Worm (Caenorhabditis elegans): ENCODE results near the gene F10E7.1.

Gene F10E7.1

ce11 chrII:7104794-7105613 is 21.6 kb upstream of the F10E7.1 start, which contains the start of the genes farl-11 and rpl-33:
TSS of gene farl-11 (minus strand) at chrII:7105035.
TSS of gene rpl-33 (plus strand) at chrII:7105563.
- TF ChIP-seq flt-1 (GFP tag; IDR thresholded peaks at IDR 0.05) (0 out of 2 replicates have a peak, but pooled peaks have one; percentile 32), ref-1 (GFP tag; conservative IDR thresholded peaks at IDR 0.05) (no peak), ztf-23 (GFP tag; IDR thresholded peaks at IDR 0.05) (peak; percentile 57; the same call in 1 of the 2 replicates), klf-2 (GFP tag; conservative IDR thresholded peaks at IDR 0.05) (no peak)

DNA sequence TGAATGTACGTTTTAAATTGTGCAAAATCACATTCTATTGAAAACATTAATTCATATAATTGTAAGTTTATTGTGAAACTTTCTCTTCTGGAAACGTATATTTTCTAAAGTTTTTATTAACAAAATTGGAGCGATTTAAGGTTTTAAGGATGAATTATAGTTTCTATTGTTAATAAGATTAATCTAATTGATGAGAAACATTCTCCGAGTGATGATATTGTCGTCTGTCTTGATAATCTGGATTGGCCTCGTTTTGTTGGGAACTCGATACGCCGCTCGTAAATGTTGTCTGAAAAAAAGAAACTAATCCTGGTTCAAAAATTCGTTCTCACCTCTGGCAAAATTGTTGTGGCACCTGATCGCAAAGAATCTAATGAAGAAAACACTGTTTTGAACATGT is 20.2 kb upstream of the F10E7.1 start:
- TF ChIP-seq klf-2 (GFP tag; conservative IDR thresholded peaks at IDR 0.05) = no peak
- TF ChIP-seq cog-1 (tag; optimal IDR thresholded peaks at IDR 0.05) = no peak
- no peak for TF ChIP-seq T22C8.4 (GFP tag; IDR thresholded peaks at IDR 0.05)
- no peak for TF ChIP-seq flt-1 (GFP tag; IDR thresholded peaks at IDR 0.05)
- TF ChIP-seq ztf-29 (GFP tag; IDR thresholded peaks at IDR 0.05) = no peak
- TF ChIP-seq ref-1 (GFP tag; conservative IDR thresholded peaks at IDR 0.05) = no peak
- TF ChIP-seq med-1 (GFP tag; optimal IDR thresholded peaks at IDR 0.05; ENCODE audit: insufficient read depth) = no peak
- TF ChIP-seq ztf-23 (GFP tag; IDR thresholded peaks at IDR 0.05) = no peak
- no peak for TF ChIP-seq tab-1 (GFP tag; IDR thresholded peaks at IDR 0.05)

DNA sequence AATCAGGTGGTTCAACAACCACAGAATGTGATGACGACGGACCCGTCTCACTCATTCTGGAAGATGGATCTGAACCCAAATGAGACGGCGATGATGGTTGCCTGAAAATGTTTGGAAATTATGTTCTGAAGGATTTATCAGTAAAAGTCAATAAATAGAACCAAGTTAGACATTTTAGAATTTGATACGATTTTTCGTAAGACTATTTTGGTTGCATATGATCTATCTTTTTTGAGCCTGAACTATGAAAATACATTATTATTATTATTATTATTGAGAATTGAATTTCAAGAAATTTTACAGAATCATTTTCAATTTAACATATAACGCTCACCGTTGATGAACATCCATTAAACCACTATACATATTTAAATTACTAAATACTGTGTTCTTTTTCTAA is 16.6 kb upstream of the F10E7.1 start, which contains the start of gene F10E7.9:
F10E7.9 (minus strand) TSS at position 101 of the 400 bp plus-strand sequence.
- no peak for TF ChIP-seq T22C8.4 (GFP tag; IDR thresholded peaks at IDR 0.05)
- no peak for TF ChIP-seq flt-1 (GFP tag; IDR thresholded peaks at IDR 0.05)
- no peak for TF ChIP-seq tab-1 (GFP tag; IDR thresholded peaks at IDR 0.05)
- TF ChIP-seq med-1 (GFP tag; optimal IDR thresholded peaks at IDR 0.05; ENCODE audit: insufficient read depth) = no peak
- no peak for TF ChIP-seq ztf-29 (GFP tag; IDR thresholded peaks at IDR 0.05)
- no peak for TF ChIP-seq ref-1 (GFP tag; conservative IDR thresholded peaks at IDR 0.05)
- TF ChIP-seq cog-1 (tag; optimal IDR thresholded peaks at IDR 0.05) = no peak
- TF ChIP-seq ztf-23 (GFP tag; IDR thresholded peaks at IDR 0.05) = no peak

- TF ChIP-seq T22C8.4 (GFP tag; IDR thresholded peaks at IDR 0.05) = no peak
- no peak for TF ChIP-seq ztf-23 (GFP tag; IDR thresholded peaks at IDR 0.05)
- no peak for TF ChIP-seq tab-1 (GFP tag; IDR thresholded peaks at IDR 0.05)
- no peak for TF ChIP-seq cog-1 (tag; optimal IDR thresholded peaks at IDR 0.05)
- no peak for TF ChIP-seq ref-1 (GFP tag; conservative IDR thresholded peaks at IDR 0.05)
- TF ChIP-seq ztf-29 (GFP tag; IDR thresholded peaks at IDR 0.05) = no peak
- TF ChIP-seq klf-2 (GFP tag; conservative IDR thresholded peaks at IDR 0.05) = no peak
- no peak for TF ChIP-seq med-1 (GFP tag; optimal IDR thresholded peaks at IDR 0.05; ENCODE audit: insufficient read depth)
- no peak for TF ChIP-seq flt-1 (GFP tag; IDR thresholded peaks at IDR 0.05)
Measured at ce11 chrII:7111012-7111656, 15.4 kb upstream of the F10E7.1 start.

- no peak for TF ChIP-seq tab-1 (GFP tag; IDR thresholded peaks at IDR 0.05)
- no peak for TF ChIP-seq ztf-23 (GFP tag; IDR thresholded peaks at IDR 0.05)
- no peak for TF ChIP-seq med-1 (GFP tag; optimal IDR thresholded peaks at IDR 0.05; ENCODE audit: insufficient read depth)
- peak; percentile 35 for TF ChIP-seq cog-1 (tag; optimal IDR thresholded peaks at IDR 0.05)
Measured at ce11 chrII:7111657-7112049, 14.9 kb upstream of the F10E7.1 start, which contains the start of gene F10E7.5. TSS of gene F10E7.5 (plus strand) at chrII:7111978.

DNA sequence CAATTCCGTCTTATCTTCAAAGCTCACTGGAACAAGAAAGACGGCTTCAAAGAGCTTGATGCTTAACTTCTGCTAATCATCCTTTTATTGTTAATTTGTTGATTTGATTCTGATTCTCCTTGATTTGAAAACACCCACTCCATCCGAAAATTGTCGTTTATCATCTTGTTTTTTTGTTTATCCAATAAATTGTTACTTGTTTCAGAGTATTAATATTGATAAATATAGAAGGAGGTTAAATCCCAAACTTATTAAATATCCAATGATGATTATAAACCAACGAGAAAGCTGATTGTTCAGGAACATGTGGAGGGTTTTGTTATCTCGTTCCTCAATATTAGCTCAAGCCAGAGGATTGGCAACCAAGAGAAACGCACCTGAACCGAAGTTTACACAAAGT is 13.8 kb upstream of the F10E7.1 start, which contains the start of gene F10E7.6:
F10E7.6 (plus strand) TSS at position 301 of the 400 bp plus-strand sequence.
- TF ChIP-seq tab-1 (GFP tag; IDR thresholded peaks at IDR 0.05) (no peak), med-1 (GFP tag; optimal IDR thresholded peaks at IDR 0.05; ENCODE audit: insufficient read depth) (no peak), flt-1 (GFP tag; IDR thresholded peaks at IDR 0.05) (no peak), T22C8.4 (GFP tag; IDR thresholded peaks at IDR 0.05) (no peak), ref-1 (GFP tag; conservative IDR thresholded peaks at IDR 0.05) (no peak), cog-1 (tag; optimal IDR thresholded peaks at IDR 0.05) (no peak), ztf-23 (GFP tag; IDR thresholded peaks at IDR 0.05) (no peak), ztf-29 (GFP tag; IDR thresholded peaks at IDR 0.05) (no peak), klf-2 (GFP tag; conservative IDR thresholded peaks at IDR 0.05) (no peak)

DNA sequence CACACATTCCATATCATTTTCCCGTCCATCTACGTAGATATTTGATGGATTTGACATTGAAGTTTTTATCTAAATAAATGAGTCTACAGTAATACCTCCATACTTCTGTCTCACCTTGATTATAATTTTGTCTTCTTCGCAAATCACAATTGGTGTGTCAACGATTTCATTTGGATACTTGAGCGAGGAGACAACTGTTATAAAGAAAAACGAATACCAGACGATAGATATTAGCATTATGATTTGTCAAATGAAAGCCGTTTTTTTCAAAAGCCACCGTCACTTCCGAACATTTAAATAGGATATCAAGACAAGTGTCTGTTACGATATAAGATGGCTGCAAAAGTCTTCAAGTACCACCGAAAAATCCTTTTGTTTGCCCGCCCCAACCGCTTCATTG is 10.9 kb upstream of the F10E7.1 start, which contains the start of gene cutl-5:
cutl-5 (minus strand) TSS at position 269 of the 400 bp plus-strand sequence.
- TF ChIP-seq ztf-23 (GFP tag; IDR thresholded peaks at IDR 0.05) (no peak), tab-1 (GFP tag; IDR thresholded peaks at IDR 0.05) (no peak), cog-1 (tag; optimal IDR thresholded peaks at IDR 0.05) (no peak), klf-2 (GFP tag; conservative IDR thresholded peaks at IDR 0.05) (no peak), T22C8.4 (GFP tag; IDR thresholded peaks at IDR 0.05) (no peak), med-1 (GFP tag; optimal IDR thresholded peaks at IDR 0.05; ENCODE audit: insufficient read depth) (no peak)

ce11 chrII:7116350-7116749 is 10.2 kb upstream of the F10E7.1 start, which contains the start of gene spon-1:
TSS of gene spon-1 (plus strand) at chrII:7116557.
- TF ChIP-seq med-1 (GFP tag; optimal IDR thresholded peaks at IDR 0.05; ENCODE audit: insufficient read depth) = no peak
- no peak for TF ChIP-seq flt-1 (GFP tag; IDR thresholded peaks at IDR 0.05)
- TF ChIP-seq cog-1 (tag; optimal IDR thresholded peaks at IDR 0.05) = no peak
- no peak for TF ChIP-seq klf-2 (GFP tag; conservative IDR thresholded peaks at IDR 0.05)
- no peak for TF ChIP-seq T22C8.4 (GFP tag; IDR thresholded peaks at IDR 0.05)
- no peak for TF ChIP-seq ref-1 (GFP tag; conservative IDR thresholded peaks at IDR 0.05)
- no peak for TF ChIP-seq ztf-29 (GFP tag; IDR thresholded peaks at IDR 0.05)
- no peak for TF ChIP-seq ztf-23 (GFP tag; IDR thresholded peaks at IDR 0.05)
- TF ChIP-seq tab-1 (GFP tag; IDR thresholded peaks at IDR 0.05) = no peak

DNA sequence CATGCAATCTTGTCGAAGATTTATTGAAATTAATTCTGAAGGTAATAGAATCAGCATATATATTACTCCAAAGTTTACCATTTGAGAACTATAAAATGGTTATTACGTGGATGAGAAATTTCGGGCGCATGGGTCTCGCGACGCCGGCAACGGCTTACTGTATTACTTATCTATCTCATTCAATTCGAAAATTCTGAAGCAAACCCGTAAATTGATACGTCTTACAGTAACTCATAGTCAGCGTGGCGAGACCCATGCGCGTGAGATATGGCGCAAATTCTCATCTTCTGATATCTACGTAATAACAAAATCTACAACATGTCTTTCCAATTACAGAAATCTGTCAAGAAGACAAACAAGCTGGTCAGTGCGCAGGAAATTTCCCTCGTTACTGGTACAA is 7.0 kb upstream of the F10E7.1 start:
- no peak for TF ChIP-seq klf-2 (GFP tag; conservative IDR thresholded peaks at IDR 0.05)
- TF ChIP-seq ztf-23 (GFP tag; IDR thresholded peaks at IDR 0.05) = no peak
- no peak for TF ChIP-seq med-1 (GFP tag; optimal IDR thresholded peaks at IDR 0.05; ENCODE audit: insufficient read depth)
- no peak for TF ChIP-seq cog-1 (tag; optimal IDR thresholded peaks at IDR 0.05)
- no peak for TF ChIP-seq flt-1 (GFP tag; IDR thresholded peaks at IDR 0.05)
- TF ChIP-seq ztf-29 (GFP tag; IDR thresholded peaks at IDR 0.05) = no peak
- no peak for TF ChIP-seq T22C8.4 (GFP tag; IDR thresholded peaks at IDR 0.05)
- no peak for TF ChIP-seq tab-1 (GFP tag; IDR thresholded peaks at IDR 0.05)
- TF ChIP-seq ref-1 (GFP tag; conservative IDR thresholded peaks at IDR 0.05) = no peak

All from whole organism, midembryonic.